Worm (Caenorhabditis elegans): ENCODE data around the gene nos-1.

The nos-1 gene

DNA sequence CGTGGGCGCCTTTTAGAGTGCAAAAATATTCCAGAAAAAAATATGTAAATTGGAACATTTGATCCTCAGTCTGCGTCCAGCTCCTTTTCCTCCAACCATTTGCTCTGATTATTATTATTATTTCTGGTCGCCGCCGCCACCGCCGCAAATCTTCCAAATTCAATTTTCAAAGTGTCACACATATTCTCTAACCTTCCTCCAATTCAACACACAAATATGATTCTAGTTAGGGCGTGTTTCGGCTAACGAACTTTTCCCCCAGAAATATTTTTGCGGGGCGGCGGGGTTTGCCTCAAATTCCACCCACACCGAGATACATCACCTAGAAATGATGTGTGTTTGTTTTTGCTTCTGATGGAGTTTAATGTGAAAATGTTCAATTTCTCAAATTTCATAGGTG, 18.7 kb upstream of the nos-1 start:
- TF ChIP-seq ztf-23 (GFP tag; IDR thresholded peaks at IDR 0.05): no peak
- no peak for TF ChIP-seq flt-1 (GFP tag; IDR thresholded peaks at IDR 0.05)
- TF ChIP-seq cog-1 (tag; optimal IDR thresholded peaks at IDR 0.05): no peak
- TF ChIP-seq ztf-29 (GFP tag; IDR thresholded peaks at IDR 0.05): no peak
- TF ChIP-seq tab-1 (GFP tag; IDR thresholded peaks at IDR 0.05): no peak
- no peak for TF ChIP-seq med-1 (GFP tag; optimal IDR thresholded peaks at IDR 0.05; ENCODE audit: insufficient read depth)
- no peak for TF ChIP-seq ref-1 (GFP tag; conservative IDR thresholded peaks at IDR 0.05)

DNA sequence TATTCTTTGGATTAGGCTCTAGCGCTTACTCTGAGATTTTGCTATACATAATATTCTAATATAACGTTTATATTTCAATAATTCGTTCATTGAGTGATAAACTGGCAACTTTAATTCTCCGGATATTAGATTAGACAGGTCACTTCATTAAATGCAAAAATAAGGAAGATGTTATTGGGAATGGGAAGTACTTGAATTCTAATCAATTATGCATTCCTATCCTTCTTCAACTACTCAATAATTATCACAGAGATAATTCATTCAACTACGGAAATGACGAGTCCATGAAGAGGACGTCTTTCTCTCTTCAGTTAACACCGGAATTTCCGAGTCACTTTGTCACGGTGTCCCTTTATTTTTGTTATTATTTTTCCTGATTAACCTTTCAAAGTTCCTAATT, 17.7 kb upstream of the nos-1 start:
- no peak for TF ChIP-seq tab-1 (GFP tag; IDR thresholded peaks at IDR 0.05)
- no peak for TF ChIP-seq cog-1 (tag; optimal IDR thresholded peaks at IDR 0.05)
- no peak for TF ChIP-seq med-1 (GFP tag; optimal IDR thresholded peaks at IDR 0.05; ENCODE audit: insufficient read depth)
- TF ChIP-seq ztf-23 (GFP tag; IDR thresholded peaks at IDR 0.05): no peak
- no peak for TF ChIP-seq ztf-29 (GFP tag; IDR thresholded peaks at IDR 0.05)
- no peak for TF ChIP-seq ref-1 (GFP tag; conservative IDR thresholded peaks at IDR 0.05)
- TF ChIP-seq klf-2 (GFP tag; conservative IDR thresholded peaks at IDR 0.05): no peak
- TF ChIP-seq T22C8.4 (GFP tag; IDR thresholded peaks at IDR 0.05): no peak
- no peak for TF ChIP-seq flt-1 (GFP tag; IDR thresholded peaks at IDR 0.05)

DNA sequence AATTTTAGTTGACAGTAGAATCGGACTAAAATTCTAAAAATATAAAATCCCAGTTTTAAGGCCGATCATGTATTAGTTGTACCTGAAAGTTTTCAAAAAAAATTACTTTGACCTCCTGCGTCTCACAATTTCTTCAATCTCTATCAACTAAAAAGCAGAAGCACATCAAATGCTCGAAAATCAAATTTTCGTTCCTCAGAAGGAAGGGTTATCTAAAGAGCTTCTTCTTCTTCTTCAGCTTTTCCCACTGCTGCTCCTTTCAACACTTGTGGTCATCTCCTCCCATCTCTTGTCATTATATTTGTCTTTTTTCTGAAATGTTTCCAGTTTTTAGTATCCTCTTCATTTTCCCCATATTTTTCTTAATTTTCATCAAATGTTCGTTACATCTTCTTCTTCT, 11.8 kb upstream of the nos-1 start:
- no peak for TF ChIP-seq klf-2 (GFP tag; conservative IDR thresholded peaks at IDR 0.05)
- TF ChIP-seq ztf-29 (GFP tag; IDR thresholded peaks at IDR 0.05): no peak
- TF ChIP-seq tab-1 (GFP tag; IDR thresholded peaks at IDR 0.05): no peak
- no peak for TF ChIP-seq cog-1 (tag; optimal IDR thresholded peaks at IDR 0.05)
- no peak for TF ChIP-seq ref-1 (GFP tag; conservative IDR thresholded peaks at IDR 0.05)
- no peak for TF ChIP-seq T22C8.4 (GFP tag; IDR thresholded peaks at IDR 0.05)
- TF ChIP-seq flt-1 (GFP tag; IDR thresholded peaks at IDR 0.05): no peak
- TF ChIP-seq med-1 (GFP tag; optimal IDR thresholded peaks at IDR 0.05; ENCODE audit: insufficient read depth): no peak
- TF ChIP-seq ztf-23 (GFP tag; IDR thresholded peaks at IDR 0.05): no peak

DNA sequence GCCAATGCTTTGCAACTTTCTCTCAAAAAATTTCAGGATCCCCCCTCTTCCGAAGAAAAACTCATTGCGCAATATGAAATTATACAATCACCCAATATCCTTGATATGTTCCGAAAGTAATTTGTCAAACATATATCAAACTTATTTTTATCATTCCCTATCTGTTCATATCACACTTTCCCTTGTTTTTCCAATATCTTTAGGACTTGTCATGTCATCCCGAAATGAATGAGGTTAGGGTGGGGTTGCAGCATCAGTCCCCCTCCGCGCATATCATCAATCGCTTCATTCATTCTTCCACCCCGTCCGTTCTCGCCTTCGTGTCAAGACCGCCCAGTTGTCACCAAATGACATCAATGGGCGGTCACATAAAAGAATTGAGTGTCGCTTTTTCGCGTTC, 6.7 kb upstream of the nos-1 start:
- TF ChIP-seq flt-1 (GFP tag; IDR thresholded peaks at IDR 0.05) (no peak), cog-1 (tag; optimal IDR thresholded peaks at IDR 0.05) (no peak), T22C8.4 (GFP tag; IDR thresholded peaks at IDR 0.05) (no peak), klf-2 (GFP tag; conservative IDR thresholded peaks at IDR 0.05) (no peak), ztf-23 (GFP tag; IDR thresholded peaks at IDR 0.05) (no peak), med-1 (GFP tag; optimal IDR thresholded peaks at IDR 0.05; ENCODE audit: insufficient read depth) (no peak), tab-1 (GFP tag; IDR thresholded peaks at IDR 0.05) (no peak), ref-1 (GFP tag; conservative IDR thresholded peaks at IDR 0.05) (no peak), ztf-29 (GFP tag; IDR thresholded peaks at IDR 0.05) (no peak)

DNA sequence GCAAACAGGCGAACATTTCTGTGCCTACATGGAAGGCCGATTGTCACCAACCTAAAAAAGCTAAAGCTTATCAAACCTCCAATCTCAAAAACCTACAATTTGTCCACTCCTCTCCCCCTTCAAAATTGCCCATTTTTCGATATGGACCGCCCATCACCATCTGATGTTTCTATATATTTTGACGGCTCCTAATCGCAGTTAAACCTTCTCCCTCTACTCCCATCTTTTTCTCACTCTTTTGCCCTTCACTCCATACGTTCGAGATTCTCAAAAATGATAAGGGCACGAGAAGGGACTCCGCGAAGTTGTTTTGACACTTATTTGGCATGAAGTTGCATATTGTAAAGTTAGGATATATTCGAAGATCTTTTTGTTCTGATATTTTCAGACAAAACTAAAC, 6.2 kb upstream of the nos-1 start:
- no peak for TF ChIP-seq tab-1 (GFP tag; IDR thresholded peaks at IDR 0.05)
- TF ChIP-seq klf-2 (GFP tag; conservative IDR thresholded peaks at IDR 0.05): no peak
- TF ChIP-seq flt-1 (GFP tag; IDR thresholded peaks at IDR 0.05): no peak
- TF ChIP-seq ztf-23 (GFP tag; IDR thresholded peaks at IDR 0.05): no peak
- no peak for TF ChIP-seq T22C8.4 (GFP tag; IDR thresholded peaks at IDR 0.05)
- TF ChIP-seq cog-1 (tag; optimal IDR thresholded peaks at IDR 0.05): no peak
- TF ChIP-seq med-1 (GFP tag; optimal IDR thresholded peaks at IDR 0.05; ENCODE audit: insufficient read depth): no peak
- TF ChIP-seq ref-1 (GFP tag; conservative IDR thresholded peaks at IDR 0.05): no peak
- TF ChIP-seq ztf-29 (GFP tag; IDR thresholded peaks at IDR 0.05): no peak

DNA sequence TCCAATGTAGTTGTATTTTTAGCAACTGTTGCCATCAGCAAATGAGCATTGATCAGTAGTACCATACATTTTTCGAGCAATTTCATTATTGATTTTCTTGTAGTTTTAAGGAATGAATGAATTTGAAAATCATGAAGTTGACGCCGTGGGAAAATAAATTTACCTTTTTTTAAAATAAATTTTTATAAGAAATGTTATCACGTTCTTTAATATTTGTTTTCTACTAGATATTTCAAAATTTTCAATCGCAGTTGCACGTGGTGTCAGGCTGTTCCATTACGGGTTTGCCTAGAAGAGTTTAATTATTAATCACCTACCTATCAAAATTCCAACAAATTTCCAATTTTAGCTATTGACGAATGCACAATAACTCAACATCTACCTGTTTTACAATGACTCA, 3.8 kb upstream of the nos-1 start, which contains the start of gene R03D7.8:
TSS of gene R03D7.8 (minus strand) at position 101 of the 400 bp plus-strand sequence.
- TF ChIP-seq T22C8.4 (GFP tag; IDR thresholded peaks at IDR 0.05): no peak
- TF ChIP-seq med-1 (GFP tag; optimal IDR thresholded peaks at IDR 0.05; ENCODE audit: insufficient read depth): no peak
- no peak for TF ChIP-seq tab-1 (GFP tag; IDR thresholded peaks at IDR 0.05)
- TF ChIP-seq ztf-29 (GFP tag; IDR thresholded peaks at IDR 0.05): no peak
- TF ChIP-seq flt-1 (GFP tag; IDR thresholded peaks at IDR 0.05): no peak
- TF ChIP-seq ref-1 (GFP tag; conservative IDR thresholded peaks at IDR 0.05): no peak
- TF ChIP-seq cog-1 (tag; optimal IDR thresholded peaks at IDR 0.05): no peak
- no peak for TF ChIP-seq ztf-23 (GFP tag; IDR thresholded peaks at IDR 0.05)
- TF ChIP-seq klf-2 (GFP tag; conservative IDR thresholded peaks at IDR 0.05): no peak

DNA sequence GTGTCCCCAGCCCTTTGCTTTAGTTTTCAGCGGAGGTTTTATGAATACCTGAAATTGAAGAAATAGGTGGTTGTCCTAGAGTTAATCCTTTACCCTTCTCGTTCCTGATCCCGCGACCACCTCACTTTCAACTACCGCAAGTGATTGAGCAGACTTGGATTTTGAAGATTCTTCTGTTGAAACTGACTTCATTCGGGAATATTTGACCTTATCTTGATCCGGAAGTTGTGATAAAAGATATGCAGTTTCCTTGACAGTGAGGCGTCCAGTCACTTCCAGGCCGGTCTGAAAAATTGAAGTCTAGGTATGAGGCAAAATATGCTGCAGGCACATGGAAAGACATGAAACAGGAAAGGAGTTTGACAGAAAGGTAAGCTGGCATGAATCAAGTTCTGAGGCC, 2.1 kb upstream of the nos-1 start:
- TF ChIP-seq ref-1 (GFP tag; conservative IDR thresholded peaks at IDR 0.05) (no peak), cog-1 (tag; optimal IDR thresholded peaks at IDR 0.05) (no peak), flt-1 (GFP tag; IDR thresholded peaks at IDR 0.05) (no peak)

DNA sequence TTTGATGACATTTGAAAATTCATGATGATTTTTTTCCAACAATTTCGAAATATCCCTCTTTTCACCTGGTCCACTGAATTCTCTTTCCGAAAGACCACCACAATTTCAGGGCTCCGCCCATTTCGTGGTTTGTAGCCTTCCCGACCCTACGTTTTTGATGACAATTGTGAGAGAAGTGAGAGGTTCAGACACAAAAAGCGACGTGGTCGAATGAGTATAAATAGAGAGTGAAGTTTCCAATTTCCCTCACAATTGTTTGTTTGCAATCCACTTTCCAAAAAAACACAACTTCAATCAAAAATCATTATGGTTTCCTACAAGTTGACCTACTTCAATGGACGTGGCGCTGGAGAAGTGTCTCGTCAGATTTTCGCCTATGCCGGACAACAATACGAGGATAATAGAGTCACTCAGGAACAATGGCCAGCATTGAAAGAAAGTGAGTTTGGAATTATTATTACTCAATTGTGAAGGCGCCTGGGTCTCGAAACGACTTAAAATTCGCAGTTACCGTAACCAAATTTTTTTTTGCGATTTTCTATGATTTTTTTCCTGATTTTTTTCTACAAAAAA, 2.8 kb downstream of the nos-1 start, which contains the start of gene gst-5:
TSS of gene gst-5 (plus strand) at position 246 of the 573 bp plus-strand sequence.
- no peak for TF ChIP-seq ztf-29 (GFP tag; IDR thresholded peaks at IDR 0.05)
- TF ChIP-seq klf-2 (GFP tag; conservative IDR thresholded peaks at IDR 0.05): no peak
- TF ChIP-seq cog-1 (tag; optimal IDR thresholded peaks at IDR 0.05): no peak
- no peak for TF ChIP-seq T22C8.4 (GFP tag; IDR thresholded peaks at IDR 0.05)
- TF ChIP-seq flt-1 (GFP tag; IDR thresholded peaks at IDR 0.05): no peak
- TF ChIP-seq tab-1 (GFP tag; IDR thresholded peaks at IDR 0.05): no peak
- TF ChIP-seq ref-1 (GFP tag; conservative IDR thresholded peaks at IDR 0.05): no peak
- no peak for TF ChIP-seq ztf-23 (GFP tag; IDR thresholded peaks at IDR 0.05)
- TF ChIP-seq med-1 (GFP tag; optimal IDR thresholded peaks at IDR 0.05; ENCODE audit: insufficient read depth): no peak

DNA sequence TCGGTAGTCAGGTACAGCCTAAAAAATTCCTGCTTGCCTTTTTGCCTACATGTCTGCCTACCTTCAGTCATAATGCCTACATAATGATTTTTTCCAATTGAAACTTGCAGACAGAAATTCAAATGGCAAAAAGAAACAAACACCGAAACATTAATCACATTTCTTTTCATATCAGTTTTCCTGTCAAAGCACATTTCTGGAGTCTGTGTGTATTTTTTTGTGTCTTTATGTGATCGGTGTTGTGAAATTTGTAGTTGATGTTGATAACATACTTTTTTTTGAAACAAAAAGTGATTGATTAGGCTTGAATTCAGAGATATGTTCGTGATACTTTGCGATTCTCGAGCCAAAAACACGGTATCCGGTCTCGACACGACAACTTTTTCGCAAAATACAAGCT, 3.6 kb downstream of the nos-1 start:
- TF ChIP-seq klf-2 (GFP tag; conservative IDR thresholded peaks at IDR 0.05): no peak
- TF ChIP-seq cog-1 (tag; optimal IDR thresholded peaks at IDR 0.05): no peak
- no peak for TF ChIP-seq tab-1 (GFP tag; IDR thresholded peaks at IDR 0.05)
- TF ChIP-seq ztf-29 (GFP tag; IDR thresholded peaks at IDR 0.05): no peak
- TF ChIP-seq ztf-23 (GFP tag; IDR thresholded peaks at IDR 0.05): no peak
- no peak for TF ChIP-seq flt-1 (GFP tag; IDR thresholded peaks at IDR 0.05)
- TF ChIP-seq ref-1 (GFP tag; conservative IDR thresholded peaks at IDR 0.05): no peak
- TF ChIP-seq med-1 (GFP tag; optimal IDR thresholded peaks at IDR 0.05; ENCODE audit: insufficient read depth): no peak
- TF ChIP-seq T22C8.4 (GFP tag; IDR thresholded peaks at IDR 0.05): no peak
